Fruit fly (Drosophila melanogaster) whole organism, embryonic: ENCODE results near the gene MTF-1.
A peak's percentile ranks its signal among the peaks of the same experiment; 100 is the strongest.

ENCODE experiments used
- Ada2b ChIP-seq: fragments of 200-800 bp; sonication (Bioruptor generic); IDR thresholded peaks from 2 replicates; pipeline ENCODE4 v1.3.6; 2022; ENCODE audit warnings: missing biosample characterization, missing genetic modification characterization
- CG11456 ChIP-seq: fragments of 200-800 bp; sonication (Bioruptor generic); IDR thresholded peaks from 3 replicates; pipeline ENCODE4 v1.3.6; 2022; ENCODE audit warnings: missing biosample characterization, missing genetic modification characterization
- CG12219 ChIP-seq: fragments of 200-800 bp; sonication (Bioruptor generic); optimal IDR thresholded peaks from 3 replicates; lab custom pipeline; 2018; ENCODE audit warnings: missing biosample characterization, mild to moderate bottlenecking, missing genetic modification characterization
- CG14441 ChIP-seq: fragments of 200-800 bp; sonication (Bioruptor generic); IDR thresholded peaks from 2 replicates; pipeline ENCODE4 v1.3.6; 2022; ENCODE audit warnings: missing biosample characterization, missing genetic modification characterization
- CG15269 ChIP-seq: fragments of 200-800 bp; sonication (Bioruptor generic); optimal IDR thresholded peaks from 2 replicates; lab custom pipeline; 2018; ENCODE audit warnings: missing biosample characterization, mild to moderate bottlenecking, missing genetic modification characterization, moderate library complexity
- CG15514 ChIP-seq: fragments of 200-800 bp; sonication (Bioruptor generic); optimal IDR thresholded peaks from 3 replicates; lab custom pipeline; 2017; ENCODE audit warnings: missing biosample characterization, missing genetic modification characterization, mild to moderate bottlenecking, moderate library complexity, missing genetic modification reagents
- CG1602 ChIP-seq: fragments of 200-800 bp; sonication (Bioruptor generic); optimal IDR thresholded peaks from 3 replicates; lab custom pipeline; 2016; ENCODE audit warnings: missing biosample characterization, missing genetic modification characterization
- CG1603 ChIP-seq: fragments of 200-800 bp; sonication (Bioruptor generic); optimal IDR thresholded peaks from 2 replicates; lab custom pipeline; 2019; ENCODE audit warnings: missing biosample characterization, mild to moderate bottlenecking, missing genetic modification characterization, moderate library complexity
- CG16779 ChIP-seq: fragments of 200-800 bp; sonication (Bioruptor generic); IDR thresholded peaks from 2 replicates; pipeline ENCODE4 v1.3.6; 2022; ENCODE audit warnings: missing biosample characterization, missing genetic modification characterization
- CG16815 ChIP-seq: fragments of 200-800 bp; sonication (Bioruptor generic); optimal IDR thresholded peaks from 3 replicates; lab custom pipeline; 2017; ENCODE audit warnings: missing biosample characterization, mild to moderate bottlenecking, missing genetic modification characterization
- CG18476 ChIP-seq: fragments of 200-800 bp; sonication (Bioruptor generic); optimal IDR thresholded peaks from 2 replicates; lab custom pipeline; 2016; ENCODE audit warnings: missing biosample characterization, mild to moderate bottlenecking, missing genetic modification characterization
- CG18599 ChIP-seq: fragments of 200-800 bp; sonication (Bioruptor generic); optimal IDR thresholded peaks from 3 replicates; lab custom pipeline; 2017; ENCODE audit warnings: missing biosample characterization, missing genetic modification characterization, mild to moderate bottlenecking, moderate library complexity, missing genetic modification reagents
- CG2116 ChIP-seq: fragments of 200-800 bp; sonication (Bioruptor generic); optimal IDR thresholded peaks from 3 replicates; lab custom pipeline; 2018; ENCODE audit warnings: missing biosample characterization, mild to moderate bottlenecking, missing genetic modification characterization
- CG34376 ChIP-seq: fragments of 200-800 bp; sonication (Bioruptor generic); optimal IDR thresholded peaks from 2 replicates; lab custom pipeline; 2018; ENCODE audit warnings: missing biosample characterization, mild to moderate bottlenecking, missing genetic modification characterization
- CG4730 ChIP-seq: fragments of 200-800 bp; sonication (Bioruptor generic); IDR thresholded peaks from 2 replicates; pipeline ENCODE4 v1.3.6; 2022; ENCODE audit warnings: missing biosample characterization, missing genetic modification characterization
- CG5245 ChIP-seq: fragments of 200-800 bp; sonication (Bioruptor generic); optimal IDR thresholded peaks from 3 replicates; lab custom pipeline; 2016; ENCODE audit warnings: missing biosample characterization, missing genetic modification characterization
- CG6272 ChIP-seq: fragments of 200-800 bp; sonication (Bioruptor generic); IDR thresholded peaks from 2 replicates; pipeline ENCODE4 v1.3.6; 2022; ENCODE audit warnings: missing biosample characterization, missing genetic modification characterization
- CG7271 ChIP-seq: fragments of 200-800 bp; sonication (Bioruptor generic); optimal IDR thresholded peaks from 2 replicates; lab custom pipeline; 2018; ENCODE audit warnings: missing biosample characterization, mild to moderate bottlenecking, missing genetic modification characterization, moderate library complexity
- CG7786 ChIP-seq: fragments of 200-800 bp; sonication (Bioruptor generic); optimal IDR thresholded peaks from 2 replicates; lab custom pipeline; 2016; ENCODE audit warnings: missing biosample characterization, missing genetic modification characterization
- CG8765 ChIP-seq: fragments of 200-800 bp; sonication (Bioruptor generic); IDR thresholded peaks from 2 replicates; pipeline ENCODE4 v1.3.6; 2022; ENCODE audit warnings: missing biosample characterization, missing genetic modification characterization
- CG8924 ChIP-seq: fragments of 200-800 bp; optimal IDR thresholded peaks from 3 replicates; lab custom pipeline; 2019; ENCODE audit warnings: missing biosample characterization, mild to moderate bottlenecking, missing genetic modification characterization, moderate library complexity
- CG9437 ChIP-seq: fragments of 200-800 bp; sonication (Bioruptor generic); optimal IDR thresholded peaks from 2 replicates; lab custom pipeline; 2018; ENCODE audit warnings: missing biosample characterization, mild to moderate bottlenecking, missing genetic modification characterization
- CHES-1-like ChIP-seq: fragments of 200-800 bp; sonication (Bioruptor generic); optimal IDR thresholded peaks from 2 replicates; lab custom pipeline; 2016; ENCODE audit warnings: missing biosample characterization, missing genetic modification characterization
- Dfd ChIP-seq, 2 experiments: fragments of >200 bp; optimal IDR thresholded peaks; 2 replicates each; lab custom pipeline; 2017; ENCODE audit warnings: missing biosample characterization in 2 of 2, missing genetic modification characterization in 2 of 2
- Dip2 ChIP-seq: fragments of 200-800 bp; sonication (Bioruptor generic); IDR thresholded peaks from 2 replicates; pipeline ENCODE4 v1.3.6; 2022; ENCODE audit warnings: missing biosample characterization, missing genetic modification characterization
- Dp ChIP-seq: fragments of 200-800 bp; sonication (Bioruptor generic); optimal IDR thresholded peaks from 2 replicates; lab custom pipeline; 2018; ENCODE audit warnings: missing biosample characterization, mild to moderate bottlenecking, missing genetic modification characterization, moderate library complexity
- Hr78 ChIP-seq, 2 experiments: fragments of 200-800 bp in 1 of 2; fragments of >200 bp in 1 of 2; sonication (Bioruptor generic) in 1 of 2; optimal IDR thresholded peaks; 2 replicates each; lab custom pipeline; 2017 to 2019; ENCODE audit warnings: missing biosample characterization in 2 of 2, missing genetic modification characterization in 2 of 2, mild to moderate bottlenecking in 1 of 2, moderate library complexity in 1 of 2
- Lhr ChIP-seq: fragments of 200-800 bp; sonication (Bioruptor generic); optimal IDR thresholded peaks from 3 replicates; lab custom pipeline; 2017; ENCODE audit warnings: mild to moderate bottlenecking, missing biosample characterization, missing genetic modification reagents, missing genetic modification characterization
- Med ChIP-seq: fragments of 200-800 bp; sonication (Bioruptor generic); peaks from one replicate; lab custom pipeline; 2016; ENCODE audit warnings: missing biosample characterization, missing genetic modification characterization, mild to moderate bottlenecking, inconsistent platforms, moderate library complexity
- Meics ChIP-seq: fragments of 200-800 bp; sonication (Bioruptor generic); optimal IDR thresholded peaks from 2 replicates; lab custom pipeline; 2017; ENCODE audit warnings: missing biosample characterization, mild to moderate bottlenecking, missing genetic modification characterization
- NC2α ChIP-seq: fragments of 200-800 bp; sonication (Bioruptor generic); optimal IDR thresholded peaks from 2 replicates; lab custom pipeline; 2016; ENCODE audit warnings: missing biosample characterization, missing genetic modification characterization
- NC2β ChIP-seq: fragments of 200-800 bp; sonication (Bioruptor generic); optimal IDR thresholded peaks from 2 replicates; lab custom pipeline; 2016; ENCODE audit warnings: missing biosample characterization, missing genetic modification characterization
- Neu2 ChIP-seq: fragments of 200-800 bp; sonication (Bioruptor generic); optimal IDR thresholded peaks from 3 replicates; lab custom pipeline; 2016; ENCODE audit warnings: missing biosample characterization, missing genetic modification characterization, borderline replicate concordance
- Optix ChIP-seq: fragments of 200-800 bp; sonication (Bioruptor generic); IDR thresholded peaks from 3 replicates; pipeline ENCODE4 v1.3.6; 2022; ENCODE audit warnings: missing biosample characterization, missing genetic modification characterization
- Poxn ChIP-seq: fragments of 200-800 bp; sonication (Bioruptor generic); IDR thresholded peaks from 2 replicates; pipeline ENCODE4 v1.3.6; 2022; ENCODE audit warnings: missing biosample characterization, missing genetic modification characterization
- Sry-δ ChIP-seq: fragments of 200-800 bp; sonication (Bioruptor generic); optimal IDR thresholded peaks from 2 replicates; lab custom pipeline; 2016; ENCODE audit warnings: missing biosample characterization, missing genetic modification characterization
- Stat92E ChIP-seq, 3 experiments: fragments of >200 bp in 2 of 3; fragments of 200-800 bp in 1 of 3; sonication (Bioruptor generic) in 1 of 3; optimal IDR thresholded peaks; 2 replicates each; lab custom pipeline; 2017 to 2019; ENCODE audit warnings: missing biosample characterization in 3 of 3, missing genetic modification characterization in 3 of 3, mild to moderate bottlenecking in 1 of 3, moderate library complexity in 1 of 3
- ato ChIP-seq: fragments of 200-800 bp; sonication (Bioruptor generic); IDR thresholded peaks from 2 replicates; pipeline ENCODE4 v1.3.6; 2022; ENCODE audit warnings: missing biosample characterization, missing genetic modification characterization; ENCODE audit not compliant: partially characterized antibody
- cad ChIP-seq: fragments of >200 bp; optimal IDR thresholded peaks from 2 replicates; lab custom pipeline; 2017; ENCODE audit warnings: missing biosample characterization, missing genetic modification characterization
- gfzf ChIP-seq: fragments of 200-800 bp; sonication (Bioruptor generic); optimal IDR thresholded peaks from 2 replicates; lab custom pipeline; 2016; ENCODE audit warnings: missing biosample characterization, mild to moderate bottlenecking, missing genetic modification characterization, moderate library complexity
- ind ChIP-seq: fragments of 200-800 bp; sonication (Bioruptor generic); optimal IDR thresholded peaks from 3 replicates; lab custom pipeline; 2016; ENCODE audit warnings: missing biosample characterization, missing genetic modification characterization
- jing ChIP-seq: fragments of 200-800 bp; sonication (Bioruptor generic); optimal IDR thresholded peaks from 2 replicates; lab custom pipeline; 2018; ENCODE audit warnings: missing biosample characterization, mild to moderate bottlenecking, missing genetic modification characterization
- lilli ChIP-seq: fragments of 200-800 bp; sonication (Bioruptor generic); optimal IDR thresholded peaks from 3 replicates; lab custom pipeline; 2016; ENCODE audit warnings: missing biosample characterization, missing genetic modification characterization
- mirr ChIP-seq: fragments of 200-800 bp; sonication (Bioruptor generic); optimal IDR thresholded peaks from 3 replicates; lab custom pipeline; 2018; ENCODE audit warnings: missing biosample characterization, mild to moderate bottlenecking, missing genetic modification characterization
- otp ChIP-seq: fragments of 200-800 bp; sonication (Bioruptor generic); IDR thresholded peaks from 3 replicates; pipeline ENCODE4, ENCODE4 v1.3.6; 2022; ENCODE audit warnings: missing biosample characterization, missing genetic modification characterization
- prd ChIP-seq, 3 experiments: fragments of >200 bp in 2 of 3; fragments of 200-800 bp in 1 of 3; sonication (Bioruptor generic) in 1 of 3; optimal IDR thresholded peaks in 2 of 3; IDR thresholded peaks in 1 of 3; 2 replicates in 2 of 3; 3 replicates in 1 of 3; pipeline versions ENCODE4 v1.3.6 to Lab custom; 2017 to 2022; ENCODE audit warnings: missing biosample characterization in 1 of 3, missing genetic modification characterization in 1 of 3
- pum ChIP-seq: fragments of 200-800 bp; sonication (Bioruptor generic); optimal IDR thresholded peaks from 2 replicates; lab custom pipeline; 2016; ENCODE audit warnings: missing biosample characterization, missing genetic modification characterization
- seq ChIP-seq: fragments of 200-800 bp; sonication (Bioruptor generic); IDR thresholded peaks from 2 replicates; pipeline ENCODE4 v1.3.6; 2022; ENCODE audit warnings: missing biosample characterization, missing genetic modification characterization

Gene MTF-1

DNA sequence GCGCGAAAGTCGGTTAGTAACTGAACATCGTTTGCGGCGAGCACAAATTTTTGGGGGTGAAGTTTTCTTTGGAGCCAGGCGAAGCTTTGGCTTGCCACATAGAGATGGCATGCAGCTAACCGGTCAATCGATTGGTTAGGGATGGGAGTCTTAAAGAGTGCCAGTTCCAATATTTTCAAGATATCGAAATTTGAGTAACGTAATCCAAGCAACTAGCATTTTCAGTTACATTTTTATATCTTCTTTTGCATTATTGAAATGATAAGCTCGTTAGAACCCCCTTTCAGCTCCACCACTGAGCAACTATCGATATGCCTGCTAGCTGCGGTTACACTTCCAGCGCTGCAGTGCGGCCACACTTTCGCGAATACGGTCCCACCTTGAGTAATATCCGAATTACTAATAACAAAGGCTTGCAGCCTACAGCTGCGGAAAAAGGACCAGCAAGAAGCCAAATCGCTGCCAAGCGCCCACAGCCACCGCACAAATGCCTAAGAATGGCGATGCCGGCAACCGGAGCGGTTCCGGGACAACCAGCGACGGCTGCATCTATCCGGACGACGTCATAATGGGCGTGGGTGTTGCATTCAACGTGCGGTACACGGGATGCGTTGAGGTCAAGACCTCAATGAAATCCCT, 3.3 kb upstream of the MTF-1 start, which contains the start of the genes Atat and Shc (continued):
- peak in 1 of 2 experiments; percentile 87 for TF ChIP-seq Dfd (GFP tag; optimal IDR thresholded peaks at IDR 0.05; lab: Kevin White, UChicago)
- peak; percentile 98 for TF ChIP-seq CG1603
- peak; percentile 98 for TF ChIP-seq NC2α (GFP tag; lab: Kevin White, UChicago)
- TF ChIP-seq CG7786 (GFP tag; lab: Kevin White, UChicago) = peak; percentile 100
- TF ChIP-seq CG15514 (GFP tag; lab: Kevin White, UChicago) = peak; percentile 96
- TF ChIP-seq Neu2 = peak; percentile 97
- TF ChIP-seq CG34376 (GFP tag; lab: Kevin White, UChicago) = peak; percentile 99
- peak; percentile 100 for TF ChIP-seq Sry-δ
- TF ChIP-seq CG12219 (GFP tag; lab: Kevin White, UChicago) = peak; percentile 94
- no peak for TF ChIP-seq prd (optimal IDR thresholded peaks at IDR 0.05; lab: Kevin White, UChicago)
- peak; percentile 100 for TF ChIP-seq prd (GFP tag; IDR thresholded peaks at IDR 0.05; lab: Robert Waterston, UW)
- peak; percentile 99 for TF ChIP-seq Optix
- TF ChIP-seq CG6272 (GFP tag; lab: Robert Waterston, UW) = peak; percentile 100
- peak; percentile 99 for TF ChIP-seq CG18599 (GFP tag; lab: Kevin White, UChicago)
- peak; percentile 99 for TF ChIP-seq CG8765
- TF ChIP-seq ato = peak; percentile 59; the same call in 1 of the 2 replicates
- TF ChIP-seq CG9437 = peak; percentile 77
- TF ChIP-seq CG14441 (GFP tag; lab: Robert Waterston, UW) = peak; percentile 100
- peak; percentile 98 for TF ChIP-seq Lhr (GFP tag; lab: Kevin White, UChicago)
- TF ChIP-seq gfzf = peak; percentile 89
- peak; percentile 100 for TF ChIP-seq CHES-1-like (GFP tag; lab: Kevin White, UChicago)
- TF ChIP-seq CG1602 (GFP tag; lab: Kevin White, UChicago) = peak; percentile 100
- peak; percentile 98 for TF ChIP-seq seq (GFP tag; lab: Robert Waterston, UW)
- peak in 1 of 2 experiments; percentile 81 for TF ChIP-seq Hr78 (GFP tag; optimal IDR thresholded peaks at IDR 0.05; lab: Kevin White, UChicago)
- TF ChIP-seq jing = peak; percentile 99
- peak; percentile 100 for TF ChIP-seq CG11456 (GFP tag; lab: Robert Waterston, UW)
- TF ChIP-seq ind = peak; percentile 100
- peak; percentile 53 for TF ChIP-seq Dp (GFP tag; lab: Kevin White, UChicago)
- peak; percentile 100 for TF ChIP-seq CG16815 (GFP tag; lab: Kevin White, UChicago)
- TF ChIP-seq Poxn = peak; percentile 99
- TF ChIP-seq Dip2 (GFP tag; lab: Robert Waterston, UW) = peak; percentile 83
- TF ChIP-seq CG2116 (GFP tag; lab: Kevin White, UChicago) = peak; percentile 93
- TF ChIP-seq CG18476 (GFP tag; lab: Kevin White, UChicago) = peak; percentile 98
- peak; percentile 100 for TF ChIP-seq lilli (GFP tag; lab: Kevin White, UChicago)
- TF ChIP-seq Med = peak; percentile 100
- peak; percentile 99 for TF ChIP-seq CG15269 (tag; lab: Kevin White, UChicago)
- peak; percentile 98 for TF ChIP-seq CG16779 (GFP tag; lab: Robert Waterston, UW)
- TF ChIP-seq cad (GFP tag; lab: Kevin White, UChicago) = no peak
- TF ChIP-seq Stat92E (GFP tag; optimal IDR thresholded peaks at IDR 0.05; lab: Kevin White, UChicago) = peak in 1 of 3 experiments; percentile 90
- TF ChIP-seq CG7271 (tag; lab: Kevin White, UChicago) = peak; percentile 96
- TF ChIP-seq CG4730 (GFP tag; lab: Robert Waterston, UW) = peak; percentile 99
- TF ChIP-seq Ada2b (GFP tag; lab: Robert Waterston, UW) = peak; percentile 99
- peak; percentile 99 for TF ChIP-seq NC2β (GFP tag; lab: Kevin White, UChicago)
- TF ChIP-seq otp (GFP tag; lab: Robert Waterston, UW) = peak; percentile 99
- peak; percentile 99 for TF ChIP-seq CG5245 (GFP tag; lab: Kevin White, UChicago)
- peak; percentile 98 for TF ChIP-seq CG8924 (tag; lab: Kevin White, UChicago)
- peak; percentile 99 for TF ChIP-seq Meics (GFP tag; lab: Kevin White, UChicago)
- peak; percentile 98 for TF ChIP-seq mirr (GFP tag; lab: Kevin White, UChicago)
- peak; percentile 100 for TF ChIP-seq pum (GFP tag; lab: Kevin White, UChicago)
